Worm (Caenorhabditis elegans) whole organism, L2 larva: ENCODE results near the gene F55E10.2.
A peak's percentile ranks its signal among the peaks of the same experiment; 100 is the strongest.

Experiments
- aly-2 ChIP-seq: fragments of 150-350 bp; optimal IDR thresholded peaks from 2 replicates; lab custom pipeline; 2014; ENCODE audit warnings: missing biosample characterization, missing genetic modification characterization
- ama-1 ChIP-seq: fragments of 150-350 bp; optimal IDR thresholded peaks from 2 replicates; lab custom pipeline; 2018; ENCODE audit warnings: inconsistent platforms
- dmd-4 ChIP-seq: sonication (generic microtip); optimal IDR thresholded peaks from 2 replicates; lab custom pipeline; 2017; ENCODE audit warnings: missing biosample characterization, missing genetic modification characterization
- egl-27 ChIP-seq: sonication (generic microtip); optimal IDR thresholded peaks from 3 replicates; lab custom pipeline; 2017; ENCODE audit warnings: missing biosample characterization, missing genetic modification reagents, missing genetic modification characterization
- elt-3 ChIP-seq: sonication (generic microtip); optimal IDR thresholded peaks from 2 replicates; lab custom pipeline; 2017; ENCODE audit warnings: missing biosample characterization, missing genetic modification characterization
- nhr-77 ChIP-seq: fragments of 150-350 bp; optimal IDR thresholded peaks from 2 replicates; lab custom pipeline; 2014; ENCODE audit warnings: missing biosample characterization, missing genetic modification characterization
- snpc-4 ChIP-seq: fragments of 150-350 bp; optimal IDR thresholded peaks from 2 replicates; lab custom pipeline; 2014; ENCODE audit warnings: missing biosample characterization, missing genetic modification characterization

- TF ChIP-seq ama-1 (lab: Kevin White, UChicago), result no peak
- no peak for TF ChIP-seq dmd-4
- no peak for TF ChIP-seq nhr-77 (tag; lab: Kevin White, UChicago)
- peak; percentile 78 for TF ChIP-seq egl-27 (tag; lab: Kevin White, UChicago)
- no peak for TF ChIP-seq aly-2 (tag; lab: Kevin White, UChicago)
- TF ChIP-seq snpc-4 (tag; lab: Kevin White, UChicago), result no peak
- no peak for TF ChIP-seq elt-3 (tag; lab: Kevin White, UChicago)
Measured at ce11 chrX:8368210-8368609, 27.7 kb downstream of the F55E10.2 start.
